Fruit fly (Drosophila melanogaster) whole organism, prepupa: Measurements from ENCODE around the gene eIF2Bepsilon.

ENCODE experiments used
- Blimp-1 ChIP-seq: fragments of 200-800 bp; sonication (Bioruptor generic); optimal IDR thresholded peaks from 3 replicates; lab custom pipeline; 2017; ENCODE audit warnings: missing biosample characterization, missing genetic modification characterization, mild to moderate bottlenecking, moderate library complexity, missing genetic modification reagents
- Gug ChIP-seq: fragments of 200-800 bp; sonication (Bioruptor generic); IDR thresholded peaks from 2 replicates; pipeline ENCODE4 v1.3.6; 2022; ENCODE audit warnings: missing biosample characterization, missing genetic modification characterization
- Hr4 ChIP-seq: fragments of 200-800 bp; sonication (Bioruptor generic); optimal IDR thresholded peaks from 3 replicates; lab custom pipeline; 2016; ENCODE audit warnings: missing biosample characterization, missing genetic modification characterization
- Sox102F ChIP-seq: fragments of 200-800 bp; sonication (Bioruptor generic); optimal IDR thresholded peaks from 2 replicates; lab custom pipeline; 2016; ENCODE audit warnings: missing biosample characterization, mild to moderate bottlenecking, missing genetic modification characterization

DNA sequence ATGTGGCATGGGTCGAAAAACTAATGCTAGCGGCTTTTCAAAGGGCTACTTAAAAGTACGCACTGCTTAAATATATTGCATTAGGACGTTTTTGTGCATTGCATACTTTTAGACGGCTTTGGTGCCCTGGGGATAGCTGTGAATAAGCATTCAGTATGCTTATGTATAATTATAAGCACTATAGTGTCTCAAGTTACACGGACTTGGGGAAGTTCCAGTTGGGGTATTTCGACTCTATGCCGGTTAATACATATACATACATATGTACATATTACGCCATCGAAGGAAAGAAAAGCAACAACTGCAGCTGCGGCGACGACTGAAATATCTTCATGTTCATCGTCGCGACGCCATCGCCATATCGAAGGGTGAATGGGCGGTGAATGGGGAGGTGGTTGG lies 40.5 kb upstream of the eIF2Bepsilon start:
- TF ChIP-seq Hr4 (GFP tag; lab: Kevin White, UChicago) (no peak), Blimp-1 (GFP tag; lab: Kevin White, UChicago) (no peak), Gug (GFP tag; lab: Robert Waterston, UW) (no peak), Sox102F (GFP tag; lab: Kevin White, UChicago) (no peak)
